Fruit fly (Drosophila melanogaster) whole organism, embryonic: ENCODE measurements around the gene Cp18.

Experiments used
- CG10959 ChIP-seq: fragments of 200-800 bp; sonication (Bioruptor generic); IDR thresholded peaks from 2 replicates; pipeline ENCODE4 v1.3.6; 2022; ENCODE audit warnings: missing biosample characterization, missing genetic modification characterization
- CG11398 ChIP-seq: fragments of 200-800 bp; sonication (Bioruptor generic); optimal IDR thresholded peaks from 2 replicates; lab custom pipeline; 2016; ENCODE audit warnings: missing biosample characterization, missing genetic modification characterization
- CG12071 ChIP-seq: fragments of 200-800 bp; sonication (Bioruptor generic); optimal IDR thresholded peaks from 3 replicates; lab custom pipeline; 2018; ENCODE audit warnings: missing biosample characterization, mild to moderate bottlenecking, missing genetic modification characterization
- CG12942 ChIP-seq: fragments of 200-800 bp; sonication (Bioruptor generic); optimal IDR thresholded peaks from 3 replicates; lab custom pipeline; 2016; ENCODE audit warnings: missing biosample characterization, missing genetic modification characterization
- CG13424 ChIP-seq: fragments of 200-800 bp; sonication (Bioruptor generic); optimal IDR thresholded peaks from 2 replicates; lab custom pipeline; 2019; ENCODE audit warnings: missing biosample characterization, mild to moderate bottlenecking, missing genetic modification characterization, moderate library complexity
- CG13894 ChIP-seq: fragments of 200-800 bp; sonication (Bioruptor generic); optimal IDR thresholded peaks from 3 replicates; lab custom pipeline; 2018; ENCODE audit warnings: missing biosample characterization, mild to moderate bottlenecking, missing genetic modification characterization, moderate library complexity
- CG14860 ChIP-seq: fragments of 200-800 bp; sonication (Bioruptor generic); IDR thresholded peaks from 3 replicates; pipeline ENCODE4 v1.3.6; 2022; ENCODE audit warnings: missing biosample characterization, missing genetic modification characterization; ENCODE audit not compliant: partially characterized antibody
- CG14965 ChIP-seq: fragments of 200-800 bp; sonication (Bioruptor generic); optimal IDR thresholded peaks from 2 replicates; lab custom pipeline; 2016; ENCODE audit warnings: missing biosample characterization, missing genetic modification characterization, borderline replicate concordance
- CG15269 ChIP-seq: fragments of 200-800 bp; sonication (Bioruptor generic); optimal IDR thresholded peaks from 2 replicates; lab custom pipeline; 2018; ENCODE audit warnings: missing biosample characterization, mild to moderate bottlenecking, missing genetic modification characterization, moderate library complexity
- CG15601 ChIP-seq: fragments of 200-800 bp; sonication (Bioruptor generic); optimal IDR thresholded peaks from 3 replicates; lab custom pipeline; 2019; ENCODE audit warnings: missing biosample characterization, mild to moderate bottlenecking, missing genetic modification characterization, moderate library complexity
- CG17568 ChIP-seq: fragments of 200-800 bp; sonication (Bioruptor generic); optimal IDR thresholded peaks from 2 replicates; lab custom pipeline; 2018; ENCODE audit warnings: missing biosample characterization, mild to moderate bottlenecking, missing genetic modification characterization, moderate library complexity
- CG18599 ChIP-seq: fragments of 200-800 bp; sonication (Bioruptor generic); optimal IDR thresholded peaks from 3 replicates; lab custom pipeline; 2017; ENCODE audit warnings: missing biosample characterization, missing genetic modification characterization, mild to moderate bottlenecking, moderate library complexity, missing genetic modification reagents
- CG2116 ChIP-seq: fragments of 200-800 bp; sonication (Bioruptor generic); optimal IDR thresholded peaks from 3 replicates; lab custom pipeline; 2018; ENCODE audit warnings: missing biosample characterization, mild to moderate bottlenecking, missing genetic modification characterization
- CG2678 ChIP-seq: fragments of 200-800 bp; sonication (Bioruptor generic); optimal IDR thresholded peaks from 3 replicates; lab custom pipeline; 2019; ENCODE audit warnings: missing biosample characterization, mild to moderate bottlenecking, missing genetic modification characterization, moderate library complexity
- CG30403 ChIP-seq: fragments of 200-800 bp; sonication (Bioruptor generic); optimal IDR thresholded peaks from 3 replicates; lab custom pipeline; 2016; ENCODE audit warnings: missing biosample characterization, missing genetic modification characterization
- CG32767 ChIP-seq: fragments of 200-800 bp; sonication (Bioruptor generic); IDR thresholded peaks from 2 replicates; pipeline ENCODE4 v1.3.6; 2022; ENCODE audit warnings: missing biosample characterization, missing genetic modification characterization
- CG6689 ChIP-seq: fragments of 200-800 bp; sonication (Bioruptor generic); IDR thresholded peaks from 2 replicates; pipeline ENCODE4 v1.3.6; 2022; ENCODE audit warnings: missing biosample characterization, missing genetic modification characterization
- CG7271 ChIP-seq: fragments of 200-800 bp; sonication (Bioruptor generic); optimal IDR thresholded peaks from 2 replicates; lab custom pipeline; 2018; ENCODE audit warnings: missing biosample characterization, mild to moderate bottlenecking, missing genetic modification characterization, moderate library complexity
- CG7987 ChIP-seq: fragments of 200-800 bp; sonication (Bioruptor generic); optimal IDR thresholded peaks from 2 replicates; lab custom pipeline; 2018; ENCODE audit warnings: missing biosample characterization, mild to moderate bottlenecking, missing genetic modification characterization, moderate library complexity
- CG8290 ChIP-seq, 3 experiments: fragments of 200-800 bp; sonication (Bioruptor generic); optimal IDR thresholded peaks; 2 replicates each; lab custom pipeline; 2016 to 2019; ENCODE audit warnings: missing biosample characterization in 3 of 3, missing genetic modification characterization in 3 of 3, mild to moderate bottlenecking in 2 of 3, moderate library complexity in 1 of 3
- CG8478 ChIP-seq: fragments of >200 bp; optimal IDR thresholded peaks from 2 replicates; lab custom pipeline; 2018
- CG9215 ChIP-seq: fragments of 200-800 bp; sonication (Bioruptor generic); IDR thresholded peaks from 2 replicates; pipeline ENCODE4 v1.3.6; 2022; ENCODE audit warnings: missing biosample characterization, missing genetic modification characterization
- CHES-1-like ChIP-seq: fragments of 200-800 bp; sonication (Bioruptor generic); optimal IDR thresholded peaks from 2 replicates; lab custom pipeline; 2016; ENCODE audit warnings: missing biosample characterization, missing genetic modification characterization
- D19A ChIP-seq: fragments of 200-800 bp; optimal IDR thresholded peaks from 3 replicates; lab custom pipeline; 2019; ENCODE audit warnings: missing biosample characterization, mild to moderate bottlenecking, missing genetic modification characterization, moderate library complexity
- Doc2 ChIP-seq: fragments of 200-800 bp; sonication (Bioruptor generic); IDR thresholded peaks from 2 replicates; pipeline ENCODE4 v1.3.6; 2022; ENCODE audit warnings: missing biosample characterization, missing genetic modification characterization
- Fer2 ChIP-seq: fragments of 200-800 bp; sonication (Bioruptor generic); optimal IDR thresholded peaks from 2 replicates; lab custom pipeline; 2018; ENCODE audit warnings: missing biosample characterization, mild to moderate bottlenecking, missing genetic modification characterization, moderate library complexity
- Gsc ChIP-seq: fragments of 200-800 bp; sonication (Bioruptor generic); IDR thresholded peaks from 2 replicates; pipeline ENCODE4 v1.3.6; 2022; ENCODE audit warnings: missing biosample characterization, missing genetic modification characterization
- HLH3B ChIP-seq: fragments of 200-800 bp; sonication (Bioruptor generic); IDR thresholded peaks from 2 replicates; pipeline ENCODE4 v1.3.6; 2022; ENCODE audit warnings: missing biosample characterization, missing genetic modification characterization
- Hey ChIP-seq: fragments of 200-800 bp; sonication (Bioruptor generic); optimal IDR thresholded peaks from 3 replicates; lab custom pipeline; 2018; ENCODE audit warnings: missing biosample characterization, mild to moderate bottlenecking, missing genetic modification characterization
- HmgD ChIP-seq: fragments of 200-800 bp; sonication (Bioruptor generic); optimal IDR thresholded peaks from 3 replicates; lab custom pipeline; 2016; ENCODE audit warnings: missing biosample characterization, missing genetic modification characterization
- Hmr ChIP-seq: fragments of 200-800 bp; sonication (Bioruptor generic); optimal IDR thresholded peaks from 3 replicates; lab custom pipeline; 2017; ENCODE audit warnings: mild to moderate bottlenecking, missing biosample characterization, missing genetic modification reagents, missing genetic modification characterization
- Hr39 ChIP-seq: fragments of >200 bp; optimal IDR thresholded peaks from 2 replicates; lab custom pipeline; 2017
- Med ChIP-seq: fragments of 200-800 bp; sonication (Bioruptor generic); peaks from one replicate; lab custom pipeline; 2016; ENCODE audit warnings: missing biosample characterization, missing genetic modification characterization, mild to moderate bottlenecking, inconsistent platforms, moderate library complexity
- Meics ChIP-seq: fragments of 200-800 bp; sonication (Bioruptor generic); optimal IDR thresholded peaks from 2 replicates; lab custom pipeline; 2017; ENCODE audit warnings: missing biosample characterization, mild to moderate bottlenecking, missing genetic modification characterization
- Oli ChIP-seq: fragments of 200-800 bp; sonication (Bioruptor generic); optimal IDR thresholded peaks from 2 replicates; lab custom pipeline; 2018; ENCODE audit warnings: missing biosample characterization, mild to moderate bottlenecking, missing genetic modification characterization, moderate library complexity
- Sry-β ChIP-seq: fragments of 200-800 bp; sonication (Bioruptor generic); optimal IDR thresholded peaks from 2 replicates; lab custom pipeline; 2018; ENCODE audit warnings: missing biosample characterization, mild to moderate bottlenecking, missing genetic modification characterization, moderate library complexity
- Vsx1 ChIP-seq: fragments of 200-800 bp; sonication (Bioruptor generic); optimal IDR thresholded peaks from 2 replicates; lab custom pipeline; 2017; ENCODE audit warnings: missing biosample characterization, mild to moderate bottlenecking, missing genetic modification characterization, missing genetic modification reagents
- bcd ChIP-seq: fragments of 200-800 bp; sonication (Bioruptor generic); optimal IDR thresholded peaks from 2 replicates; lab custom pipeline; 2017; ENCODE audit warnings: missing biosample characterization, mild to moderate bottlenecking, missing genetic modification characterization
- cato ChIP-seq: fragments of 200-800 bp; sonication (Bioruptor generic); optimal IDR thresholded peaks from 2 replicates; lab custom pipeline; 2016; ENCODE audit warnings: missing biosample characterization, missing genetic modification characterization, borderline replicate concordance
- crc ChIP-seq: fragments of 200-800 bp; sonication (Bioruptor generic); optimal IDR thresholded peaks from 2 replicates; lab custom pipeline; 2016; ENCODE audit warnings: missing biosample characterization, missing genetic modification characterization
- ewg ChIP-seq: fragments of 200-800 bp; sonication (Bioruptor generic); optimal IDR thresholded peaks from 3 replicates; lab custom pipeline; 2017; ENCODE audit warnings: mild to moderate bottlenecking, missing biosample characterization, missing genetic modification reagents, missing genetic modification characterization
- fd3F ChIP-seq: fragments of 200-800 bp; sonication (Bioruptor generic); optimal IDR thresholded peaks from 2 replicates; lab custom pipeline; 2018; ENCODE audit warnings: missing biosample characterization, mild to moderate bottlenecking, missing genetic modification characterization, moderate library complexity
- grn ChIP-seq: fragments of 200-800 bp; sonication (Bioruptor generic); optimal IDR thresholded peaks from 3 replicates; lab custom pipeline; 2017; ENCODE audit warnings: missing biosample characterization, missing genetic modification characterization
- kah ChIP-seq: fragments of 200-800 bp; sonication (Bioruptor generic); optimal IDR thresholded peaks from 2 replicates; lab custom pipeline; 2018; ENCODE audit warnings: missing biosample characterization, mild to moderate bottlenecking, missing genetic modification characterization
- knrl ChIP-seq: fragments of 200-800 bp; sonication (Bioruptor generic); IDR thresholded peaks from 3 replicates; pipeline ENCODE4 v1.3.6; 2022; ENCODE audit warnings: missing biosample characterization, missing genetic modification characterization; ENCODE audit not compliant: partially characterized antibody
- phol ChIP-seq: fragments of 200-800 bp; sonication (Bioruptor generic); optimal IDR thresholded peaks from 3 replicates; lab custom pipeline; 2018; ENCODE audit warnings: missing biosample characterization, mild to moderate bottlenecking, missing genetic modification characterization, moderate library complexity
- row ChIP-seq: fragments of 200-800 bp; sonication (Bioruptor generic); IDR thresholded peaks from 3 replicates; pipeline ENCODE4 v1.3.6; 2022; ENCODE audit warnings: missing biosample characterization, missing genetic modification characterization
- stwl ChIP-seq: fragments of 200-800 bp; sonication (Bioruptor generic); optimal IDR thresholded peaks from 3 replicates; lab custom pipeline; 2018; ENCODE audit warnings: missing biosample characterization, mild to moderate bottlenecking, missing genetic modification characterization, moderate library complexity
- ttk ChIP-seq: fragments of 200-800 bp; sonication (Bioruptor generic); IDR thresholded peaks from 2 replicates; pipeline ENCODE4 v2.1.2; 2022; ENCODE audit warnings: missing biosample characterization, missing genetic modification characterization
- tup ChIP-seq: fragments of 200-800 bp; sonication (Bioruptor generic); optimal IDR thresholded peaks from 2 replicates; lab custom pipeline; 2016; ENCODE audit warnings: missing biosample characterization, mild to moderate bottlenecking, missing genetic modification characterization, moderate library complexity
- zfh2 ChIP-seq: fragments of 200-800 bp; sonication (Bioruptor generic); optimal IDR thresholded peaks from 2 replicates; lab custom pipeline; 2016; ENCODE audit warnings: missing biosample characterization, missing genetic modification characterization

Gene Cp18

dm6 chr3L:8718602-8719001, 8.0 kb upstream of the Cp18 start (continued):
- TF ChIP-seq CG30403 (GFP tag; lab: Kevin White, UChicago) (peak; percentile 27), Sry-β (GFP tag; lab: Kevin White, UChicago) (no peak), CG10959 (GFP tag; lab: Robert Waterston, UW) (no peak), CG15601 (no peak), Hr39 (lab: Kevin White, UChicago) (no peak), CG8290 (GFP tag; optimal IDR thresholded peaks at IDR 0.05; lab: Kevin White, UChicago) (no peak), CG8290 (tag; optimal IDR thresholded peaks at IDR 0.05; lab: Kevin White, UChicago) (peak in 1 of 2 experiments; percentile 24), CG8478 (no peak), CG14860 (peak; percentile 51; the same call in 1 of the 3 replicates), Hmr (peak; percentile 21), CG15269 (peak; percentile 20), CHES-1-like (no peak), CG9215 (GFP tag; lab: Robert Waterston, UW) (no peak), CG18599 (GFP tag; lab: Kevin White, UChicago) (no peak), CG11398 (GFP tag; lab: Kevin White, UChicago) (no peak), CG13424 (tag; lab: Kevin White, UChicago) (no peak), Hey (no peak), CG17568 (no peak), Doc2 (GFP tag; lab: Robert Waterston, UW) (no peak), crc (GFP tag; lab: Kevin White, UChicago) (no peak), CG7987 (GFP tag; lab: Kevin White, UChicago) (no peak), fd3F (no peak), Oli (tag; lab: Kevin White, UChicago) (no peak), grn (GFP tag; lab: Kevin White, UChicago) (no peak), knrl (peak; percentile 77), Meics (GFP tag; lab: Kevin White, UChicago) (peak; percentile 19), Vsx1 (GFP tag; lab: Kevin White, UChicago) (no peak), CG13894 (tag; lab: Kevin White, UChicago) (no peak), HmgD (GFP tag; lab: Kevin White, UChicago) (no peak), tup (no peak), kah (no peak), zfh2 (GFP tag; lab: Kevin White, UChicago) (no peak), CG2678 (tag; lab: Kevin White, UChicago) (peak; percentile 18), HLH3B (peak; percentile 5; the same call in 1 of the 2 replicates), CG7271 (tag; lab: Kevin White, UChicago) (no peak), Med (peak; percentile 78), CG14965 (GFP tag; lab: Kevin White, UChicago) (no peak), Fer2 (tag; lab: Kevin White, UChicago) (no peak), CG2116 (peak; percentile 87), row (GFP tag; lab: Robert Waterston, UW) (no peak), CG6689 (GFP tag; lab: Robert Waterston, UW) (no peak), D19A (tag; lab: Kevin White, UChicago) (no peak), CG32767 (no peak), phol (tag; lab: Kevin White, UChicago) (peak; percentile 46), ewg (GFP tag; lab: Kevin White, UChicago) (peak; percentile 1), CG12071 (GFP tag; lab: Kevin White, UChicago) (no peak), ttk (GFP tag; lab: Robert Waterston, UW) (no peak), CG12942 (GFP tag; lab: Kevin White, UChicago) (no peak), stwl (tag; lab: Kevin White, UChicago) (peak; percentile 90), Gsc (GFP tag; lab: Robert Waterston, UW) (no peak), bcd (GFP tag; lab: Kevin White, UChicago) (peak; percentile 7), cato (no peak)
